Worm (Caenorhabditis elegans): Measurements from ENCODE around the gene fipr-19.

- TF ChIP-seq hmg-4 (GFP tag; optimal IDR thresholded peaks at IDR 0.05) (no peak), ama-1 (optimal IDR thresholded peaks at IDR 0.05) (no peak), flt-1 (GFP tag; IDR thresholded peaks at IDR 0.05) (no peak), aly-1 (tag; optimal IDR thresholded peaks at IDR 0.05) (no peak)
Observed at ce11 chrIII:7458846-7459365, at the start of gene fipr-19, which contains the start of gene fipr-18.

Data from whole organism, early embryonic.